Worm (Caenorhabditis elegans) whole organism, late embryonic: Measurements from ENCODE around the gene flwr-1.

Experiments
- C08G9.2 ChIP-seq: sonication (generic microtip); optimal IDR thresholded peaks from 2 replicates; lab custom pipeline; 2016; ENCODE audit warnings: mild to moderate bottlenecking, missing genetic modification characterization, moderate library complexity, missing compliant biosample characterization
- F13H6.1 ChIP-seq: sonication (generic microtip); optimal IDR thresholded peaks from 2 replicates; lab custom pipeline; 2016; ENCODE audit warnings: missing genetic modification characterization, missing compliant biosample characterization
- K09A11.1 ChIP-seq: sonication (generic microtip); optimal IDR thresholded peaks from 2 replicates; lab custom pipeline; 2017; ENCODE audit warnings: antibody characterized with exemption, mild to moderate bottlenecking, missing genetic modification characterization, missing compliant biosample characterization; ENCODE audit not compliant: insufficient read depth
- Y22D7AL.16 ChIP-seq: sonication (generic microtip); optimal IDR thresholded peaks from 2 replicates; lab custom pipeline; 2016; ENCODE audit warnings: missing genetic modification characterization, missing compliant biosample characterization
- ceh-19 ChIP-seq: fragments of 200-800 bp; sonication (Bioruptor generic); optimal IDR thresholded peaks from 2 replicates; lab custom pipeline; 2018; ENCODE audit warnings: mild to moderate bottlenecking, missing genetic modification characterization, missing compliant biosample characterization
- ceh-24 ChIP-seq: sonication (generic microtip); optimal IDR thresholded peaks from 2 replicates; lab custom pipeline; 2016; ENCODE audit warnings: mild to moderate bottlenecking, missing genetic modification characterization, missing compliant biosample characterization
- ceh-34 ChIP-seq: sonication (generic microtip); optimal IDR thresholded peaks from 2 replicates; lab custom pipeline; 2016; ENCODE audit warnings: mild to moderate bottlenecking, missing genetic modification characterization, missing compliant biosample characterization
- ceh-9 ChIP-seq: sonication (generic microtip); optimal IDR thresholded peaks from 2 replicates; lab custom pipeline; 2016; ENCODE audit warnings: mild to moderate bottlenecking, missing genetic modification characterization, inconsistent platforms, missing compliant biosample characterization
- che-1 ChIP-seq: sonication (generic microtip); optimal IDR thresholded peaks from 2 replicates; lab custom pipeline; 2016; ENCODE audit warnings: mild to moderate bottlenecking, missing genetic modification characterization, missing compliant biosample characterization
- dmd-4 ChIP-seq: sonication (generic microtip); optimal IDR thresholded peaks from 2 replicates; lab custom pipeline; 2016; ENCODE audit warnings: borderline replicate concordance, missing genetic modification characterization, missing compliant biosample characterization
- elt-4 ChIP-seq: sonication (generic microtip); optimal IDR thresholded peaks from 2 replicates; lab custom pipeline; 2016; ENCODE audit warnings: missing genetic modification characterization, missing compliant biosample characterization
- ets-4 ChIP-seq: sonication (generic microtip); optimal IDR thresholded peaks from 2 replicates; lab custom pipeline; 2016; ENCODE audit warnings: missing genetic modification characterization, missing compliant biosample characterization
- fkh-10 ChIP-seq: fragments of 150-350 bp; optimal IDR thresholded peaks from 2 replicates; lab custom pipeline; 2014; ENCODE audit warnings: missing biosample characterization, missing genetic modification reagents, missing genetic modification characterization
- fkh-6 ChIP-seq: sonication (generic microtip); optimal IDR thresholded peaks from 2 replicates; lab custom pipeline; 2016; ENCODE audit warnings: missing genetic modification characterization, missing compliant biosample characterization
- hlh-8 ChIP-seq: sonication (generic microtip); optimal IDR thresholded peaks from 2 replicates; lab custom pipeline; 2016; ENCODE audit warnings: missing genotype, missing genetic modification characterization, missing compliant biosample characterization
- lin-11 ChIP-seq: fragments of 200-800 bp; sonication (Bioruptor generic); optimal IDR thresholded peaks from 2 replicates; lab custom pipeline; 2018; ENCODE audit warnings: mild to moderate bottlenecking, missing genetic modification characterization, missing compliant biosample characterization
- nhr-11 ChIP-seq: fragments of 150-350 bp; optimal IDR thresholded peaks from 2 replicates; lab custom pipeline; 2014; ENCODE audit warnings: missing biosample characterization, missing genetic modification characterization
- nhr-232 ChIP-seq: sonication (generic microtip); optimal IDR thresholded peaks from 2 replicates; lab custom pipeline; 2016; ENCODE audit warnings: missing genetic modification characterization, missing compliant biosample characterization
- odd-2 ChIP-seq: sonication (generic microtip); optimal IDR thresholded peaks from 2 replicates; lab custom pipeline; 2017; ENCODE audit warnings: antibody characterized with exemption, mild to moderate bottlenecking, missing genetic modification characterization, missing compliant biosample characterization
- pag-3 ChIP-seq: sonication (generic microtip); optimal IDR thresholded peaks from 2 replicates; lab custom pipeline; 2016; ENCODE audit warnings: missing compliant biosample characterization, missing genetic modification characterization, borderline replicate concordance
- pax-1 ChIP-seq: fragments of 150-350 bp; optimal IDR thresholded peaks from 2 replicates; lab custom pipeline; 2014; ENCODE audit warnings: missing biosample characterization, missing genetic modification characterization
- pros-1 ChIP-seq: fragments of 150-350 bp; optimal IDR thresholded peaks from 2 replicates; lab custom pipeline; 2014; ENCODE audit warnings: missing biosample characterization, missing genetic modification reagents, missing genetic modification characterization
- ref-2 ChIP-seq: sonication (generic microtip); optimal IDR thresholded peaks from 2 replicates; lab custom pipeline; 2016; ENCODE audit warnings: missing genetic modification characterization, missing compliant biosample characterization
- sox-2 ChIP-seq: fragments of 200-800 bp; sonication (Bioruptor generic); IDR thresholded peaks from 2 replicates; pipeline ENCODE4 v1.3.6; 2022; ENCODE audit warnings: missing genetic modification reagents, missing genetic modification characterization, missing compliant biosample characterization
- syd-9 ChIP-seq: sonication (generic microtip); optimal IDR thresholded peaks from 2 replicates; lab custom pipeline; 2016; ENCODE audit warnings: mild to moderate bottlenecking, missing genetic modification characterization, moderate library complexity, missing compliant biosample characterization
- tbx-2 ChIP-seq: sonication (generic microtip); optimal IDR thresholded peaks from 2 replicates; lab custom pipeline; 2016; ENCODE audit warnings: missing genetic modification characterization, missing compliant biosample characterization
- tbx-7 ChIP-seq: sonication (generic microtip); optimal IDR thresholded peaks from 2 replicates; lab custom pipeline; 2016; ENCODE audit warnings: missing genotype, missing genetic modification characterization, missing compliant biosample characterization
- ttx-3 ChIP-seq: sonication (generic microtip); optimal IDR thresholded peaks from 2 replicates; lab custom pipeline; 2016; ENCODE audit warnings: missing genetic modification reagents, missing genetic modification characterization, missing compliant biosample characterization
- unc-3 ChIP-seq, 2 experiments: fragments of 200-800 bp in 1 of 2; sonication (Bioruptor generic) in 1 of 2; sonication (generic microtip) in 1 of 2; conservative IDR thresholded peaks in 1 of 2; optimal IDR thresholded peaks in 1 of 2; 2 replicates each; pipeline versions ENCODE4 v1.3.6 to Lab custom; 2016 to 2022; ENCODE audit warnings: missing compliant biosample characterization in 2 of 2, missing genetic modification characterization in 2 of 2, missing genetic modification reagents in 1 of 2
- unc-42 ChIP-seq: sonication (generic microtip); optimal IDR thresholded peaks from 2 replicates; lab custom pipeline; 2016; ENCODE audit warnings: missing genotype, missing genetic modification characterization, missing compliant biosample characterization
- unc-55 ChIP-seq: sonication (generic microtip); optimal IDR thresholded peaks from 2 replicates; lab custom pipeline; 2017; ENCODE audit warnings: missing biosample characterization, missing genetic modification reagents, missing genetic modification characterization
- unc-86 ChIP-seq: sonication (generic microtip); optimal IDR thresholded peaks from 2 replicates; lab custom pipeline; 2016; ENCODE audit warnings: missing genetic modification characterization, missing compliant biosample characterization
- zip-5 ChIP-seq: sonication (generic microtip); optimal IDR thresholded peaks from 2 replicates; lab custom pipeline; 2016; ENCODE audit warnings: missing genetic modification characterization, missing compliant biosample characterization

flwr-1 gene

DNA sequence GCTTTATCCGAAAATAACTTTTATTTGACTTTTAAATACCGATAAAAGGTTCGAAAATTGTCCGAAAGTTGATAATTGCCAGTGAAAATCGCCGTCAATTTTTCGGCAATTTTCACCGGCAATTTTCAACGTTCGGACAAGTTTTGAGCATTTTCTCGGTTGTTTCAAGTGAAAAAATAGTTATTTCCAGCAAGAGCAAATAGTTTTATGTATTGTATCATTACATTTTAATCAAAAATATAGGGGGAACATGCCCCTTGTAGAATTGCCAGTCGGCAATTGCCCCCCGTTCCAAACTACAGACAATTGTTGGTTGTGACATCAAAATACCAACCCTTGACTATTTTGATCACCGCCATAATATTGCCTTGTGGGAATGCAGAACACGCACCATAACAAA is 7.6 kb downstream of the flwr-1 start, which contains the start of gene rgs-10:
TSS of gene rgs-10 (plus strand) at position 301 of the 400 bp plus-strand sequence.
- TF ChIP-seq lin-11 (tag; lab: Kevin White, UChicago): no peak
- no peak for TF ChIP-seq unc-86
- TF ChIP-seq fkh-6 (tag; lab: Kevin White, UChicago): no peak
- no peak for TF ChIP-seq ceh-34 (tag; lab: Kevin White, UChicago)
- no peak for TF ChIP-seq pax-1 (tag; lab: Kevin White, UChicago)
- no peak for TF ChIP-seq tbx-7
- TF ChIP-seq Y22D7AL.16: no peak
- TF ChIP-seq ceh-19 (GFP tag; lab: Kevin White, UChicago): no peak
- TF ChIP-seq odd-2: no peak
- no peak for TF ChIP-seq nhr-11
- no peak for TF ChIP-seq ceh-24 (tag; lab: Kevin White, UChicago)
- TF ChIP-seq fkh-10 (GFP tag; lab: Kevin White, UChicago): no peak
- TF ChIP-seq elt-4: no peak

- TF ChIP-seq hlh-8 (no peak), tbx-2 (tag; lab: Kevin White, UChicago) (no peak), syd-9 (tag; lab: Kevin White, UChicago) (no peak), C08G9.2 (tag; lab: Kevin White, UChicago) (no peak), ttx-3 (tag; lab: Kevin White, UChicago) (no peak), dmd-4 (no peak), lin-11 (tag; lab: Kevin White, UChicago) (no peak), ceh-9 (no peak), ref-2 (no peak)
Observed at ce11 chrX:14961471-14961870, 8.6 kb downstream of the flwr-1 start, which contains the start of gene idpp-3. idpp-3 (minus strand) TSS chrX:14961571.

DNA sequence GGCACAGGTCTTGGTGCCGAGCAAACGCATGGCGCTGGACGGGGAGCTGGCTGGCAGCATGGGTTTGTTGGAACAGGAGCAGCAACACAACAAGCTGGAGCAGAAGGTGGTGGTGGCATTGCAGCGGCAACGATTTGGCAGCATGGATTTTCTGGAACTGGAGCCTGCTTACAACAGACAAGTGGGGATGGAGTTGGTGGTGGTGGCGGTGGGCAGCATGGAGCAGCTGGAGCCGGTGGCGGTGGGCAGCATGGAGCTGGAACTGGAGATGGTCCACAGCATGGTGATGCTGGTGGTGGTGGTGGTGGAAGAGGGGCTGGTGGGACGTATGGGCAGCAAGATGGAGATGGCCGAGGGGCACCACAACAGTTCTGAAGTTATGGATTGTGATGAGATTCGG is 9.2 kb downstream of the flwr-1 start:
- no peak for TF ChIP-seq K09A11.1
- no peak for TF ChIP-seq ceh-34 (tag; lab: Kevin White, UChicago)
- peak; percentile 1 for TF ChIP-seq pros-1 (tag; lab: Kevin White, UChicago)

ce11 chrX:14959393-14960073 is 10.5 kb downstream of the flwr-1 start:
- no peak for TF ChIP-seq tbx-2 (tag; lab: Kevin White, UChicago)
- TF ChIP-seq unc-42: peak; percentile 76
- no peak for TF ChIP-seq ceh-19 (GFP tag; lab: Kevin White, UChicago)
- no peak for TF ChIP-seq zip-5
- no peak for TF ChIP-seq lin-11 (tag; lab: Kevin White, UChicago)
- TF ChIP-seq ceh-34 (tag; lab: Kevin White, UChicago): no peak

ce11 chrX:14958401-14958800 is 11.7 kb downstream of the flwr-1 start:
- TF ChIP-seq elt-4 (no peak), che-1 (tag; lab: Kevin White, UChicago) (no peak), pag-3 (no peak), unc-3 (GFP tag; conservative IDR thresholded peaks at IDR 0.05; lab: Robert Waterston, UW) (no peak), unc-3 (tag; optimal IDR thresholded peaks at IDR 0.05; lab: Kevin White, UChicago) (no peak), fkh-10 (GFP tag; lab: Kevin White, UChicago) (no peak), sox-2 (no peak), unc-55 (no peak), ets-4 (tag; lab: Kevin White, UChicago) (no peak), pax-1 (tag; lab: Kevin White, UChicago) (no peak), nhr-232 (tag; lab: Kevin White, UChicago) (no peak), F13H6.1 (tag; lab: Kevin White, UChicago) (no peak)
- TF ChIP-seq, all 69 proteins: peak for 0
